Worm (Caenorhabditis elegans) whole organism, young adult: ENCODE data around the gene mbk-1.

Experiments used
- D2030.7 ChIP-seq: fragments of 200-800 bp; sonication (Bioruptor generic); IDR thresholded peaks from 2 replicates; pipeline ENCODE4 v1.3.6; 2022; ENCODE audit warnings: missing genetic modification reagents, missing genetic modification characterization, missing compliant biosample characterization
- F10E7.11 ChIP-seq: sonication (generic microtip); optimal IDR thresholded peaks from 2 replicates; lab custom pipeline; 2017; ENCODE audit warnings: mild to moderate bottlenecking, missing genetic modification characterization, moderate library complexity, missing compliant biosample characterization
- F22D6.2 ChIP-seq: sonication (generic microtip); optimal IDR thresholded peaks from 2 replicates; lab custom pipeline; 2016; ENCODE audit warnings: mild to moderate bottlenecking, missing genetic modification characterization, missing compliant biosample characterization
- F23B12.7 ChIP-seq: sonication (generic microtip); optimal IDR thresholded peaks from 2 replicates; lab custom pipeline; 2017; ENCODE audit warnings: missing genetic modification characterization, mild to moderate bottlenecking, missing compliant biosample characterization, antibody characterized with exemption, moderate library complexity; ENCODE audit not compliant: insufficient read depth
- F33H1.4 ChIP-seq: fragments of 200-800 bp; sonication (Bioruptor generic); IDR thresholded peaks from 2 replicates; pipeline ENCODE4 v1.3.6; 2022; ENCODE audit warnings: missing genetic modification reagents, missing genetic modification characterization, missing compliant biosample characterization
- F52B5.7 ChIP-seq: sonication (generic microtip); optimal IDR thresholded peaks from 2 replicates; lab custom pipeline; 2016; ENCODE audit warnings: mild to moderate bottlenecking, missing genetic modification characterization, missing compliant biosample characterization
- F55B11.4 ChIP-seq: sonication (generic microtip); optimal IDR thresholded peaks from 2 replicates; lab custom pipeline; 2016; ENCODE audit warnings: missing compliant biosample characterization, missing genetic modification characterization, borderline replicate concordance; ENCODE audit not compliant: insufficient read depth
- F57A8.1 ChIP-seq: fragments of 200-800 bp; sonication (Bioruptor generic); optimal IDR thresholded peaks from 2 replicates; lab custom pipeline; 2018; ENCODE audit warnings: mild to moderate bottlenecking, missing genetic modification characterization, moderate library complexity, missing compliant biosample characterization
- T07F8.4 ChIP-seq: sonication (generic microtip); optimal IDR thresholded peaks from 2 replicates; lab custom pipeline; 2016; ENCODE audit warnings: mild to moderate bottlenecking, missing genetic modification characterization, moderate library complexity, missing compliant biosample characterization
- Y79H2A.3 ChIP-seq: fragments of 200-800 bp; sonication (Bioruptor generic); conservative IDR thresholded peaks from 2 replicates; pipeline ENCODE4 v1.3.6; 2022; ENCODE audit warnings: missing genetic modification reagents, missing genetic modification characterization, missing compliant biosample characterization
- ZK185.1 ChIP-seq: sonication (generic microtip); optimal IDR thresholded peaks from 2 replicates; lab custom pipeline; 2016; ENCODE audit warnings: mild to moderate bottlenecking, missing genetic modification characterization, missing compliant biosample characterization; ENCODE audit not compliant: poor library complexity, severe bottlenecking
- attf-6 ChIP-seq: fragments of 200-800 bp; sonication (Bioruptor generic); IDR thresholded peaks from 2 replicates; pipeline ENCODE4 v1.3.6; 2022; ENCODE audit warnings: missing genetic modification reagents, missing genetic modification characterization, missing compliant biosample characterization
- ceh-100 ChIP-seq: fragments of 200-800 bp; sonication (Bioruptor generic); IDR thresholded peaks from 2 replicates; pipeline ENCODE4 v1.3.6; 2022; ENCODE audit warnings: missing genetic modification reagents, missing genetic modification characterization, missing compliant biosample characterization
- die-1 ChIP-seq: sonication (generic microtip); optimal IDR thresholded peaks from 2 replicates; lab custom pipeline; 2016; ENCODE audit warnings: missing genotype, mild to moderate bottlenecking, missing genetic modification characterization, missing compliant biosample characterization
- dpl-1 ChIP-seq: fragments of 150-350 bp; optimal IDR thresholded peaks from 2 replicates; lab custom pipeline; 2014; ENCODE audit warnings: missing biosample characterization, missing genetic modification reagents, missing genetic modification characterization
- efl-1 ChIP-seq: fragments of 150-350 bp; optimal IDR thresholded peaks from 2 replicates; lab custom pipeline; 2014; ENCODE audit warnings: missing biosample characterization, missing genetic modification reagents, missing genetic modification characterization
- egl-18 ChIP-seq: fragments of 200-800 bp; sonication (Bioruptor generic); IDR thresholded peaks from 2 replicates; pipeline ENCODE4 v1.3.6; 2022; ENCODE audit warnings: missing genetic modification reagents, missing genetic modification characterization, missing compliant biosample characterization
- ekl-4 ChIP-seq: fragments of 200-800 bp; sonication (Bioruptor generic); IDR thresholded peaks from 2 replicates; pipeline ENCODE4 v1.3.6; 2022; ENCODE audit warnings: missing genetic modification reagents, missing genetic modification characterization, missing compliant biosample characterization
- ets-4 ChIP-seq: fragments of 200-800 bp; sonication (Bioruptor generic); optimal IDR thresholded peaks from 2 replicates; lab custom pipeline; 2018; ENCODE audit warnings: mild to moderate bottlenecking, missing genetic modification characterization, missing compliant biosample characterization
- fkh-3 ChIP-seq: sonication (generic microtip); optimal IDR thresholded peaks from 2 replicates; lab custom pipeline; 2016; ENCODE audit warnings: mild to moderate bottlenecking, missing genetic modification characterization, missing compliant biosample characterization
- gei-17 ChIP-seq: fragments of 200-800 bp; sonication (Bioruptor generic); optimal IDR thresholded peaks from 2 replicates; lab custom pipeline; 2018; ENCODE audit warnings: mild to moderate bottlenecking, missing genetic modification characterization, missing compliant biosample characterization
- him-1 ChIP-seq: sonication (generic microtip); optimal IDR thresholded peaks from 2 replicates; lab custom pipeline; 2016; ENCODE audit warnings: missing genotype, missing genetic modification reagents, missing genetic modification characterization, missing compliant biosample characterization
- hlh-12 ChIP-seq: sonication (generic microtip); optimal IDR thresholded peaks from 2 replicates; lab custom pipeline; 2016; ENCODE audit warnings: missing genetic modification characterization, missing compliant biosample characterization
- hlh-26 ChIP-seq: fragments of 200-800 bp; sonication (Bioruptor generic); conservative IDR thresholded peaks from 2 replicates; pipeline ENCODE4 v1.3.6; 2022; ENCODE audit warnings: missing genetic modification reagents, missing genetic modification characterization, missing compliant biosample characterization
- hsf-1 ChIP-seq: fragments of 200-800 bp; sonication (Bioruptor generic); IDR thresholded peaks from 2 replicates; pipeline ENCODE4 v1.3.6; 2022; ENCODE audit warnings: missing genetic modification reagents, missing genetic modification characterization, missing compliant biosample characterization
- let-526 ChIP-seq: fragments of 200-800 bp; sonication (Bioruptor generic); IDR thresholded peaks from 2 replicates; pipeline ENCODE4 v1.3.6; 2022; ENCODE audit warnings: missing genetic modification reagents, missing genetic modification characterization, missing compliant biosample characterization
- let-607 ChIP-seq, 2 experiments: fragments of 200-800 bp in 1 of 2; sonication (Bioruptor generic) in 1 of 2; sonication (generic microtip) in 1 of 2; optimal IDR thresholded peaks; 2 replicates each; lab custom pipeline; 2016 to 2018; ENCODE audit warnings: mild to moderate bottlenecking in 2 of 2, missing compliant biosample characterization in 2 of 2, missing genetic modification characterization in 2 of 2, moderate library complexity in 2 of 2, missing genotype in 1 of 2
- lin-26 ChIP-seq: fragments of 200-800 bp; sonication (Bioruptor generic); IDR thresholded peaks from 2 replicates; pipeline ENCODE4 v1.3.6; 2022; ENCODE audit warnings: missing genetic modification reagents, missing genetic modification characterization, missing compliant biosample characterization
- lir-1 ChIP-seq: fragments of 200-800 bp; sonication (Bioruptor generic); conservative IDR thresholded peaks from 2 replicates; pipeline ENCODE4 v1.3.6; 2022; ENCODE audit warnings: missing genetic modification reagents, missing genetic modification characterization, missing compliant biosample characterization
- lsl-1 ChIP-seq: fragments of 200-800 bp; sonication (Bioruptor generic); optimal IDR thresholded peaks from 2 replicates; lab custom pipeline; 2018; ENCODE audit warnings: mild to moderate bottlenecking, missing genetic modification characterization, moderate library complexity, missing compliant biosample characterization
- madf-10 ChIP-seq: sonication (generic microtip); optimal IDR thresholded peaks from 2 replicates; lab custom pipeline; 2016; ENCODE audit warnings: mild to moderate bottlenecking, missing genetic modification characterization, missing compliant biosample characterization
- madf-3 ChIP-seq: fragments of 200-800 bp; sonication (Bioruptor generic); IDR thresholded peaks from 2 replicates; pipeline ENCODE4 v1.3.6; 2022; ENCODE audit warnings: missing genetic modification reagents, missing genetic modification characterization, missing compliant biosample characterization
- madf-8 ChIP-seq: fragments of 200-800 bp; sonication (Bioruptor generic); conservative IDR thresholded peaks from 2 replicates; pipeline ENCODE4 v1.3.6; 2022; ENCODE audit warnings: missing genetic modification reagents, missing genetic modification characterization, missing compliant biosample characterization
- mel-28 ChIP-seq: sonication (generic microtip); optimal IDR thresholded peaks from 2 replicates; lab custom pipeline; 2016; ENCODE audit warnings: borderline replicate concordance, mild to moderate bottlenecking, missing genetic modification characterization, missing compliant biosample characterization
- nhr-27 ChIP-seq: fragments of 200-800 bp; sonication (Bioruptor generic); optimal IDR thresholded peaks from 2 replicates; lab custom pipeline; 2018; ENCODE audit warnings: mild to moderate bottlenecking, missing genetic modification characterization, moderate library complexity, missing compliant biosample characterization
- nhr-90 ChIP-seq: sonication (generic microtip); optimal IDR thresholded peaks from 2 replicates; lab custom pipeline; 2016; ENCODE audit warnings: missing genotype, mild to moderate bottlenecking, missing genetic modification characterization, missing compliant biosample characterization
- pha-4 ChIP-seq: fragments of 150-350 bp; sonication (generic microtip); optimal IDR thresholded peaks from 2 replicates; lab custom pipeline; 2014; ENCODE audit warnings: missing biosample characterization, missing genetic modification reagents, missing genetic modification characterization
- rcor-1 ChIP-seq: fragments of 200-800 bp; sonication (Bioruptor generic); IDR thresholded peaks from 2 replicates; pipeline ENCODE4 v1.3.6; 2022; ENCODE audit warnings: missing genetic modification reagents, missing genetic modification characterization, missing compliant biosample characterization
- sdz-38 ChIP-seq: sonication (generic microtip); optimal IDR thresholded peaks from 2 replicates; lab custom pipeline; 2016; ENCODE audit warnings: missing genotype, missing genetic modification characterization, missing compliant biosample characterization
- sea-2 ChIP-seq: fragments of 200-800 bp; sonication (Bioruptor generic); IDR thresholded peaks from 2 replicates; pipeline ENCODE4 v1.3.6; 2022; ENCODE audit warnings: missing genetic modification characterization, missing compliant biosample characterization
- snpc-1.3 ChIP-seq: sonication (generic microtip); optimal IDR thresholded peaks from 2 replicates; lab custom pipeline; 2017; ENCODE audit warnings: missing genetic modification characterization, mild to moderate bottlenecking, missing compliant biosample characterization, antibody characterized with exemption, moderate library complexity, missing genotype, missing genetic modification reagents; ENCODE audit not compliant: insufficient read depth
- somi-1 ChIP-seq: fragments of 200-800 bp; sonication (Bioruptor generic); optimal IDR thresholded peaks from 2 replicates; lab custom pipeline; 2018; ENCODE audit warnings: mild to moderate bottlenecking, missing genetic modification characterization, missing compliant biosample characterization
- tbp1 ChIP-seq: fragments of 200-800 bp; sonication (Bioruptor generic); optimal IDR thresholded peaks from 2 replicates; lab custom pipeline; 2018; ENCODE audit warnings: mild to moderate bottlenecking, missing genetic modification characterization, missing compliant biosample characterization
- unc-130 ChIP-seq: sonication (generic microtip); optimal IDR thresholded peaks from 2 replicates; lab custom pipeline; 2016; ENCODE audit warnings: missing genetic modification reagents, missing genetic modification characterization, missing compliant biosample characterization
- unc-62 ChIP-seq: fragments of 150-350 bp; optimal IDR thresholded peaks from 2 replicates; lab custom pipeline; 2014; ENCODE audit warnings: missing biosample characterization, missing genetic modification reagents, missing genetic modification characterization
- xnd-1 ChIP-seq: sonication (generic microtip); optimal IDR thresholded peaks from 2 replicates; lab custom pipeline; 2016; ENCODE audit warnings: missing genotype, missing genetic modification reagents, missing genetic modification characterization, missing compliant biosample characterization
- ztf-25 ChIP-seq: fragments of 200-800 bp; sonication (Bioruptor generic); IDR thresholded peaks from 2 replicates; pipeline ENCODE4 v1.3.6; 2022; ENCODE audit warnings: missing genetic modification reagents, missing genetic modification characterization, missing compliant biosample characterization
- ztf-26 ChIP-seq: sonication (generic microtip); optimal IDR thresholded peaks from 2 replicates; lab custom pipeline; 2017; ENCODE audit warnings: missing genetic modification characterization, missing compliant biosample characterization

mbk-1 gene

DNA sequence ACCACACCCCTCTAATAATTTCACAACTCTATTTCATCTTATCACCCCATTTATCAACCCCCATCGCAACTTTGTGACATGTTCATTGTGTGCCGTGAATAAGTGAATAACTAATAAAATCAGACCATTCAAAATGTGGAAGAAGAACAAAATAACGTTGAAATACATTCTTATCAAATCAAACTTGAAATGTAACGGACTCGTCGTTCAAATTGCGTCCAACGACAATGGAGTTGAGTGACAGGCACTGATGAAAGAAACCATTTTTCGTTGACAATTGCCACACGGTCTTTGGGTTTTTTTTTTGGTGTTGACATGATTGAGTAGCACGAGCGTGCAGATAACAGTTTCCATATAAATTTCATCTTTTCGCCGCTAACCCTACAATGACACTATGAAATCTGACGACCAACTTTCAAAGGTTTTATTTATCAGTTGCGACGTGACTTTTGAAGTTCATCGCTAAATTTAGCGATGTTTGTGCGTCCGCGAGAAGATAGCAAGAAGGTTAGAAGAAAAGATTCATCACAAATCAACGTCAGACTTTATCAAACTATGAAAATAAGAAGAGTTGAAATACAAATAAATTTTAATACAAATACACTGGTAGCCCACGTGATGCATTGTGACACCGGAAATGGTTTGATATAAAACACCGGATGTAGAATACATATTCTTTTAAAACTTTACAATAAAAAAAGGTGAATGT lies 40.8 kb downstream of the mbk-1 start (continued):
- no peak for TF ChIP-seq T07F8.4 (tag; lab: Kevin White, UChicago)
- TF ChIP-seq F22D6.2 (tag; lab: Kevin White, UChicago), result peak; percentile 20
- TF ChIP-seq madf-10 (tag; lab: Kevin White, UChicago), result peak; percentile 66
- TF ChIP-seq F57A8.1 (GFP tag; lab: Kevin White, UChicago), result no peak
- peak; percentile 71 to 89 for TF ChIP-seq let-607 (tag; optimal IDR thresholded peaks at IDR 0.05; lab: Kevin White, UChicago)
- TF ChIP-seq lsl-1, result no peak
- TF ChIP-seq F23B12.7, result no peak
- TF ChIP-seq hlh-26 (GFP tag; lab: Robert Waterston, UW), result no peak
- no peak for TF ChIP-seq efl-1 (GFP tag; lab: Kevin White, UChicago)
- no peak for TF ChIP-seq ZK185.1 (tag; lab: Kevin White, UChicago)
- TF ChIP-seq hsf-1 (GFP tag; lab: Robert Waterston, UW), result no peak
- no peak for TF ChIP-seq F52B5.7 (tag; lab: Kevin White, UChicago)
- peak; percentile 27 for TF ChIP-seq unc-62 (GFP tag; lab: Kevin White, UChicago)
- TF ChIP-seq somi-1 (GFP tag; lab: Kevin White, UChicago), result no peak
- no peak for TF ChIP-seq lir-1 (GFP tag; lab: Robert Waterston, UW)
- TF ChIP-seq gei-17, result no peak
- no peak for TF ChIP-seq F55B11.4 (tag; lab: Kevin White, UChicago)
- TF ChIP-seq madf-3 (GFP tag; lab: Robert Waterston, UW), result no peak
- TF ChIP-seq F10E7.11 (tag; lab: Kevin White, UChicago), result no peak
- no peak for TF ChIP-seq ekl-4 (GFP tag; lab: Robert Waterston, UW)
- TF ChIP-seq madf-8 (GFP tag; lab: Robert Waterston, UW), result no peak
- peak; percentile 71 for TF ChIP-seq ets-4 (GFP tag; lab: Kevin White, UChicago)
- no peak for TF ChIP-seq D2030.7 (GFP tag; lab: Robert Waterston, UW)
- no peak for TF ChIP-seq fkh-3
- TF ChIP-seq pha-4, result no peak
- TF ChIP-seq lin-26, result no peak
- TF ChIP-seq ceh-100 (GFP tag; lab: Robert Waterston, UW), result no peak
- no peak for TF ChIP-seq nhr-27 (tag; lab: Kevin White, UChicago)
- TF ChIP-seq ztf-26 (tag; lab: Kevin White, UChicago), result no peak
- no peak for TF ChIP-seq him-1 (tag; lab: Kevin White, UChicago)
- TF ChIP-seq F33H1.4 (GFP tag; lab: Robert Waterston, UW), result no peak
- no peak for TF ChIP-seq die-1 (tag; lab: Kevin White, UChicago)
- no peak for TF ChIP-seq dpl-1
- no peak for TF ChIP-seq xnd-1 (tag; lab: Kevin White, UChicago)
- no peak for TF ChIP-seq egl-18 (GFP tag; lab: Robert Waterston, UW)
- no peak for TF ChIP-seq rcor-1 (GFP tag; lab: Robert Waterston, UW)
- no peak for TF ChIP-seq hlh-12 (tag; lab: Kevin White, UChicago)
- TF ChIP-seq tbp1, result peak; percentile 28
- no peak for TF ChIP-seq snpc-1.3
- no peak for TF ChIP-seq unc-130 (GFP tag; lab: Kevin White, UChicago)
- TF ChIP-seq attf-6 (GFP tag; lab: Robert Waterston, UW), result no peak
- TF ChIP-seq ztf-25 (GFP tag; lab: Robert Waterston, UW), result no peak
- TF ChIP-seq let-526 (GFP tag; lab: Robert Waterston, UW), result no peak
- TF ChIP-seq nhr-90, result peak; percentile 37
- TF ChIP-seq mel-28, result no peak
- no peak for TF ChIP-seq Y79H2A.3 (GFP tag; lab: Robert Waterston, UW)
- no peak for TF ChIP-seq sea-2 (GFP tag; lab: Robert Waterston, UW)
- no peak for TF ChIP-seq sdz-38 (tag; lab: Kevin White, UChicago)
